Fruit fly (Drosophila melanogaster) whole organism, larva: ENCODE data around the gene CG32987.

Experiments used
- noc ChIP-seq: fragments of 200-800 bp; sonication (Bioruptor generic); optimal IDR thresholded peaks from 3 replicates; lab custom pipeline; 2019; ENCODE audit warnings: missing biosample characterization, mild to moderate bottlenecking, missing genetic modification characterization, moderate library complexity

CG32987 gene

dm6 chr2L:8863511-8863910 lies at the start of gene CG32987:
TSS of gene CG32987 (plus strand) at chr2L:8863811.
- TF ChIP-seq noc (tag; lab: Kevin White, UChicago): no peak

- TF ChIP-seq noc (tag; lab: Kevin White, UChicago): no peak
These were observed 46.3 kb upstream of the CG32987 start for dm6 chr2L:8817343-8817742.

dm6 chr2L:8820539-8820938 lies 43.1 kb upstream of the CG32987 start:
- no peak for TF ChIP-seq noc (tag; lab: Kevin White, UChicago)

dm6 chr2L:8825222-8825869 lies 38.3 kb upstream of the CG32987 start, which contains the start of gene SoxN:
TSS of gene SoxN (plus strand) at chr2L:8825645.
- no peak for TF ChIP-seq noc (tag; lab: Kevin White, UChicago)

dm6 chr2L:8828387-8828786 lies 35.2 kb upstream of the CG32987 start:
- TF ChIP-seq noc (tag; lab: Kevin White, UChicago): no peak

- TF ChIP-seq noc (tag; lab: Kevin White, UChicago): no peak
These were observed 31.0 kb upstream of the CG32987 start for dm6 chr2L:8832386-8833210.

- no peak for TF ChIP-seq noc (tag; lab: Kevin White, UChicago)
These were observed 28.7 kb upstream of the CG32987 start for dm6 chr2L:8834806-8835483.

- no peak for TF ChIP-seq noc (tag; lab: Kevin White, UChicago)
These were observed 24.4 kb upstream of the CG32987 start for dm6 chr2L:8839193-8839592.

dm6 chr2L:8840717-8841116 lies 22.9 kb upstream of the CG32987 start:
- peak; percentile 12 for TF ChIP-seq noc (tag; lab: Kevin White, UChicago)

- TF ChIP-seq noc (tag; lab: Kevin White, UChicago): no peak
These were observed 21.9 kb upstream of the CG32987 start for dm6 chr2L:8841490-8842261.

dm6 chr2L:8842262-8842561 lies 21.4 kb upstream of the CG32987 start:
- TF ChIP-seq noc (tag; lab: Kevin White, UChicago): no peak

- no peak for TF ChIP-seq noc (tag; lab: Kevin White, UChicago)
These were observed 20.0 kb upstream of the CG32987 start for dm6 chr2L:8843593-8843992.

dm6 chr2L:8844693-8845092 lies 18.9 kb upstream of the CG32987 start:
- no peak for TF ChIP-seq noc (tag; lab: Kevin White, UChicago)

- TF ChIP-seq noc (tag; lab: Kevin White, UChicago): peak; percentile 79
These were observed 17.7 kb upstream of the CG32987 start for dm6 chr2L:8845931-8846330.

- no peak for TF ChIP-seq noc (tag; lab: Kevin White, UChicago)
These were observed 16.7 kb upstream of the CG32987 start for dm6 chr2L:8846726-8847554.
